Worm (Caenorhabditis elegans) whole organism, early embryonic: ENCODE data around the gene C46H3.2.

Experiments
- B0310.2 ChIP-seq: sonication (generic microtip); optimal IDR thresholded peaks from 2 replicates; lab custom pipeline; 2016; ENCODE audit warnings: mild to moderate bottlenecking, missing genetic modification characterization, missing compliant biosample characterization
- F13C5.2 ChIP-seq: sonication (generic microtip); optimal IDR thresholded peaks from 2 replicates; lab custom pipeline; 2017; ENCODE audit warnings: mild to moderate bottlenecking, missing genetic modification characterization, inconsistent platforms, missing compliant biosample characterization
- aly-1 ChIP-seq: sonication (generic microtip); optimal IDR thresholded peaks from 2 replicates; lab custom pipeline; 2016; ENCODE audit warnings: missing genetic modification characterization, missing compliant biosample characterization
- ama-1 ChIP-seq: fragments of 150-350 bp; optimal IDR thresholded peaks from 2 replicates; lab custom pipeline; 2014
- ceh-13 ChIP-seq: fragments of 200-800 bp; sonication (Bioruptor generic); optimal IDR thresholded peaks from 2 replicates; lab custom pipeline; 2018; ENCODE audit warnings: mild to moderate bottlenecking, missing genetic modification characterization, missing compliant biosample characterization
- ceh-36 ChIP-seq: sonication (generic microtip); optimal IDR thresholded peaks from 2 replicates; lab custom pipeline; 2016; ENCODE audit warnings: missing genetic modification characterization, inconsistent platforms, missing compliant biosample characterization
- ets-7 ChIP-seq: sonication (generic microtip); optimal IDR thresholded peaks from 2 replicates; lab custom pipeline; 2016; ENCODE audit warnings: missing genotype, missing genetic modification characterization, missing compliant biosample characterization
- flt-1 ChIP-seq: fragments of 200-800 bp; sonication (Bioruptor generic); IDR thresholded peaks from 2 replicates; pipeline ENCODE4 v1.3.6; 2022; ENCODE audit warnings: missing genetic modification characterization, missing compliant biosample characterization
- hmbx-1 ChIP-seq: sonication (generic microtip); optimal IDR thresholded peaks from 2 replicates; lab custom pipeline; 2016; ENCODE audit warnings: mild to moderate bottlenecking, missing genetic modification characterization, missing compliant biosample characterization
- hmg-4 ChIP-seq: fragments of 200-800 bp; sonication (Bioruptor generic); optimal IDR thresholded peaks from 2 replicates; lab custom pipeline; 2018; ENCODE audit warnings: mild to moderate bottlenecking, missing genetic modification characterization, missing compliant biosample characterization
- hnd-1 ChIP-seq: sonication (generic microtip); optimal IDR thresholded peaks from 2 replicates; lab custom pipeline; 2016; ENCODE audit warnings: missing genetic modification characterization, missing compliant biosample characterization
- pes-1 ChIP-seq: fragments of 200-800 bp; sonication (Bioruptor generic); IDR thresholded peaks from 2 replicates; pipeline ENCODE4 v1.3.6; 2022; ENCODE audit warnings: missing genetic modification reagents, missing genetic modification characterization, missing compliant biosample characterization
- scrt-1 ChIP-seq: fragments of 200-800 bp; sonication (Bioruptor generic); IDR thresholded peaks from 2 replicates; pipeline ENCODE4 v1.3.6; 2022; ENCODE audit warnings: missing genetic modification characterization, missing compliant biosample characterization
- sea-1 ChIP-seq: fragments of 200-800 bp; sonication (Bioruptor generic); conservative IDR thresholded peaks from 2 replicates; pipeline ENCODE4 v1.3.6; 2022; ENCODE audit warnings: missing genetic modification characterization, missing compliant biosample characterization
- tbx-11 ChIP-seq: fragments of 200-800 bp; sonication (Bioruptor generic); IDR thresholded peaks from 2 replicates; pipeline ENCODE4 v1.3.6; 2022; ENCODE audit warnings: missing genetic modification characterization, missing compliant biosample characterization
- tbx-37 ChIP-seq: fragments of 200-800 bp; sonication (Bioruptor generic); conservative IDR thresholded peaks from 2 replicates; pipeline ENCODE4 v1.3.6; 2022; ENCODE audit warnings: missing genetic modification reagents, missing genetic modification characterization, missing compliant biosample characterization
- tra-4 ChIP-seq: sonication (generic microtip); optimal IDR thresholded peaks from 2 replicates; lab custom pipeline; 2017; ENCODE audit warnings: missing genetic modification characterization, missing compliant biosample characterization

C46H3.2 gene

ce11 chrX:1191582-1191981 is 39.0 kb downstream of the C46H3.2 start, which contains the start of gene T13G4.4:
Gene T13G4.4 (minus strand): TSS chrX:1191678.
- TF ChIP-seq ets-7 (no peak), tbx-11 (GFP tag; lab: Robert Waterston, UW) (no peak), tra-4 (tag; lab: Kevin White, UChicago) (no peak), hnd-1 (tag; lab: Kevin White, UChicago) (no peak), aly-1 (tag; lab: Kevin White, UChicago) (no peak), ceh-13 (GFP tag; lab: Kevin White, UChicago) (no peak), flt-1 (GFP tag; lab: Robert Waterston, UW) (no peak), hmg-4 (no peak), pes-1 (no peak), ceh-36 (tag; lab: Kevin White, UChicago) (no peak), ama-1 (lab: Kevin White, UChicago) (no peak), scrt-1 (GFP tag; lab: Robert Waterston, UW) (no peak), F13C5.2 (no peak), tbx-37 (GFP tag; lab: Robert Waterston, UW) (no peak), hmbx-1 (no peak)

DNA sequence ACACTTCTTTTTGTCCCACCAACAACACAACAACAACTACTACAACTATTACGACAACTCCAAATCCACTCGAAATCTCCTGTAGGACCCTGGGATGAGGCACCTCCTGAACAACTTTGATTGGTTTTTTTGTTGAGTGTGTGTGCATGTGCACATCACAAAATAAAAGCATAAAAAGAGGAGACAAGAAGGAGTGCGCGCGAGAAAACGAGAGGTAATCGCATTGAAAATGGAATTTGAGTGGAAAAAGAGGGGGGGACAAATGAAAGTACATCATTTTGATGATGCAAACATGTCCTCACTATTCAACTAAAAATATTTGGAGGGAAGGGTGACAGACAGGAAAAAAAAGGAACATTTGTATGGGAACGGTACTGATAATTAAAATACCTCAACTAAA is 45.1 kb downstream of the C46H3.2 start:
- TF ChIP-seq B0310.2 (tag; lab: Kevin White, UChicago) = no peak
- no peak for TF ChIP-seq F13C5.2
- TF ChIP-seq ets-7 = no peak
- no peak for TF ChIP-seq ama-1 (lab: Kevin White, UChicago)
- no peak for TF ChIP-seq tra-4 (tag; lab: Kevin White, UChicago)
- TF ChIP-seq tbx-37 (GFP tag; lab: Robert Waterston, UW) = no peak
- TF ChIP-seq ceh-36 (tag; lab: Kevin White, UChicago) = no peak
- TF ChIP-seq tbx-11 (GFP tag; lab: Robert Waterston, UW) = no peak
- TF ChIP-seq ceh-13 (GFP tag; lab: Kevin White, UChicago) = no peak
- no peak for TF ChIP-seq hmbx-1
- no peak for TF ChIP-seq sea-1 (GFP tag; lab: Robert Waterston, UW)
- TF ChIP-seq hnd-1 (tag; lab: Kevin White, UChicago) = no peak
- TF ChIP-seq flt-1 (GFP tag; lab: Robert Waterston, UW) = no peak
- no peak for TF ChIP-seq scrt-1 (GFP tag; lab: Robert Waterston, UW)
- no peak for TF ChIP-seq hmg-4
- no peak for TF ChIP-seq pes-1
- TF ChIP-seq aly-1 (tag; lab: Kevin White, UChicago) = no peak

ce11 chrX:1183985-1184384 is 46.6 kb downstream of the C46H3.2 start:
- TF ChIP-seq ets-7 = no peak
- no peak for TF ChIP-seq tbx-11 (GFP tag; lab: Robert Waterston, UW)
- TF ChIP-seq hmbx-1 = no peak
- TF ChIP-seq sea-1 (GFP tag; lab: Robert Waterston, UW) = no peak
- no peak for TF ChIP-seq hmg-4
- no peak for TF ChIP-seq flt-1 (GFP tag; lab: Robert Waterston, UW)
- no peak for TF ChIP-seq ceh-36 (tag; lab: Kevin White, UChicago)
- TF ChIP-seq pes-1 = no peak
- no peak for TF ChIP-seq ceh-13 (GFP tag; lab: Kevin White, UChicago)
- no peak for TF ChIP-seq F13C5.2
- TF ChIP-seq tra-4 (tag; lab: Kevin White, UChicago) = no peak

- TF ChIP-seq hmg-4 (no peak), hmbx-1 (no peak), ceh-13 (GFP tag; lab: Kevin White, UChicago) (no peak), flt-1 (GFP tag; lab: Robert Waterston, UW) (no peak), ama-1 (lab: Kevin White, UChicago) (no peak), tra-4 (tag; lab: Kevin White, UChicago) (no peak), B0310.2 (tag; lab: Kevin White, UChicago) (no peak), tbx-37 (GFP tag; lab: Robert Waterston, UW) (no peak)
These were observed 47.3 kb downstream of the C46H3.2 start for ce11 chrX:1183258-1183657.

ce11 chrX:1181271-1181958 is 49.1 kb downstream of the C46H3.2 start:
- TF ChIP-seq hmbx-1 = no peak
- no peak for TF ChIP-seq hmg-4
- TF ChIP-seq pes-1 = no peak

DNA sequence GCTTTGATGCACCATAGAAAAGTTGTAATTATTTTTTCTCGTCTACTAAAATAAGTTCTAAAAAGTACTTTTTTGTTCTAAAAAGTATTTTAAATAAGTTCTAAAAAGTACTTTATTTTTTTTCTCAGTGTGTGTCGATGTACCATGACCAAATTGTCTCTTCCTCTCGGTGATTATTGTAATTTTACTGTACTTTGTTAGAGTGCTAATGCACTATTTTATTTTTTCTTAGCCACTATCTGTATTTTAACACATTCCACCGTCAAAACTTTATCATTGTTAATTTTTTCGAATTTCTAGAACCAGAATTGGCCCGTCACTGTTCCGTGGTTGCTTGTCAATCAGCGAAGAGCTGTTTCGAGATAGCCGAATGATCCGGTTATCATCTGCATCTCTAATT is 50.6 kb downstream of the C46H3.2 start, which contains the start of gene hot-8:
Gene hot-8, plus strand, starts transcription at position 301 of the 400 bp plus-strand sequence.
- TF ChIP-seq tbx-37 (GFP tag; lab: Robert Waterston, UW) (no peak), hmbx-1 (no peak), ceh-36 (tag; lab: Kevin White, UChicago) (no peak), tbx-11 (GFP tag; lab: Robert Waterston, UW) (no peak), ets-7 (no peak), B0310.2 (tag; lab: Kevin White, UChicago) (no peak), F13C5.2 (no peak), sea-1 (GFP tag; lab: Robert Waterston, UW) (no peak), tra-4 (tag; lab: Kevin White, UChicago) (no peak), hnd-1 (tag; lab: Kevin White, UChicago) (no peak), ama-1 (lab: Kevin White, UChicago) (no peak)

- TF ChIP-seq ama-1 (lab: Kevin White, UChicago) (no peak), sea-1 (GFP tag; lab: Robert Waterston, UW) (no peak), ceh-13 (GFP tag; lab: Kevin White, UChicago) (no peak), tbx-37 (GFP tag; lab: Robert Waterston, UW) (no peak), ceh-36 (tag; lab: Kevin White, UChicago) (no peak), hmg-4 (no peak), F13C5.2 (no peak), scrt-1 (GFP tag; lab: Robert Waterston, UW) (no peak), hmbx-1 (no peak), tra-4 (tag; lab: Kevin White, UChicago) (no peak), hnd-1 (tag; lab: Kevin White, UChicago) (no peak), pes-1 (no peak), B0310.2 (tag; lab: Kevin White, UChicago) (no peak), tbx-11 (GFP tag; lab: Robert Waterston, UW) (no peak), aly-1 (tag; lab: Kevin White, UChicago) (no peak), ets-7 (no peak), flt-1 (GFP tag; lab: Robert Waterston, UW) (no peak)
These were observed 58.5 kb downstream of the C46H3.2 start for ce11 chrX:1172024-1172423.
